Fruit fly (Drosophila melanogaster) Kc167 (cell line): ENCODE data around the gene CG4328.

ENCODE experiments used
- h ChIP-seq: fragments of >200 bp; optimal IDR thresholded peaks from 3 replicates; lab custom pipeline; 2018; ENCODE audit warnings: missing external identifiers
- insv ChIP-seq: fragments of >200 bp; optimal IDR thresholded peaks from 3 replicates; lab custom pipeline; 2018; ENCODE audit warnings: missing external identifiers
- psq ChIP-seq: fragments of >200 bp; optimal IDR thresholded peaks from 2 replicates; lab custom pipeline; 2017; ENCODE audit warnings: missing external identifiers

- no peak for TF ChIP-seq insv (lab: Kevin White, UChicago)
- no peak for TF ChIP-seq psq (lab: Kevin White, UChicago)
- no peak for TF ChIP-seq h
These were observed 20.3 kb downstream of the CG4328 start for dm6 chr3L:12275572-12276042.
